Worm (Caenorhabditis elegans): ENCODE results near the gene mdt-8.
"Not testable (repeated sequence)": the region's sequence is repeated elsewhere in the genome, so short reads cannot be mapped to it uniquely, and the experiment has no call there.

mdt-8 gene

ce11 chrII:11568670-11569069 lies 35.1 kb upstream of the mdt-8 start:
- TF ChIP-seq pqm-1 (tag; optimal IDR thresholded peaks at IDR 0.05) (no peak), nhr-28 (tag; optimal IDR thresholded peaks at IDR 0.05) (no peak)

ce11 chrII:11566970-11567711 lies 33.5 kb upstream of the mdt-8 start, which contains the start of gene F54D5.5:
TSS of gene F54D5.5 (minus strand) at chrII:11567020.
- TF ChIP-seq daf-16 (GFP tag; optimal IDR thresholded peaks at IDR 0.05) (no peak), daf-16 (tag; optimal IDR thresholded peaks at IDR 0.05) (no peak), set-16 (GFP tag; IDR thresholded peaks at IDR 0.05) (peak; percentile 68), zip-2 (tag; optimal IDR thresholded peaks at IDR 0.05) (no peak), unc-62 (GFP tag; optimal IDR thresholded peaks at IDR 0.05 in 1 of 2) (peak in 1 of 2 experiments; percentile 31), unc-62 (tag; optimal IDR thresholded peaks at IDR 0.05) (no peak), nhr-76 (tag; optimal IDR thresholded peaks at IDR 0.05) (no peak), ceh-44 (GFP tag; IDR thresholded peaks at IDR 0.05) (no peak), nhr-6 (tag; optimal IDR thresholded peaks at IDR 0.05) (peak; percentile 37), madf-5 (GFP tag; IDR thresholded peaks at IDR 0.05) (0 out of 4 replicates have a peak, but pooled peaks of 1 of the 2 experiments have one; percentile 60), ceh-82 (tag; optimal IDR thresholded peaks at IDR 0.05) (no peak), snpc-4 (tag; optimal IDR thresholded peaks at IDR 0.05) (no peak), nhr-10 (tag; optimal IDR thresholded peaks at IDR 0.05) (no peak), Y48G9A.11 (GFP tag; IDR thresholded peaks at IDR 0.05) (no peak), nhr-42 (GFP tag; IDR thresholded peaks at IDR 0.05) (no peak), nhr-11 (tag; optimal IDR thresholded peaks at IDR 0.05) (no peak), aha-1 (tag) (peak; percentile 43), egl-43 (GFP tag; IDR thresholded peaks at IDR 0.05) (peak; percentile 69; the same call in 1 of the 2 replicates), nhr-41 (GFP tag; IDR thresholded peaks at IDR 0.05) (no peak), aly-2 (tag; optimal IDR thresholded peaks at IDR 0.05) (no peak), lir-3 (tag; optimal IDR thresholded peaks at IDR 0.05) (no peak), mxl-3 (GFP tag; optimal IDR thresholded peaks at IDR 0.05) (no peak), dmd-8 (GFP tag; IDR thresholded peaks at IDR 0.05) (no peak), D1046.2 (GFP tag; IDR thresholded peaks at IDR 0.05) (no peak)

- TF ChIP-seq hlh-30 (tag; optimal IDR thresholded peaks at IDR 0.05; ENCODE audit: insufficient read depth), result no peak
- no peak for TF ChIP-seq D1046.2 (GFP tag; IDR thresholded peaks at IDR 0.05)
- no peak for TF ChIP-seq aly-2 (tag; optimal IDR thresholded peaks at IDR 0.05)
- no peak for TF ChIP-seq mes-2 (tag; optimal IDR thresholded peaks at IDR 0.05; ENCODE audit: poor library complexity, severe bottlenecking)
These were observed 30.5 kb upstream of the mdt-8 start, which contains the start of gene F54D5.15 for ce11 chrII:11564127-11564526. TSS of gene F54D5.15 (minus strand) at chrII:11564227.

ce11 chrII:11556338-11556737 lies 22.7 kb upstream of the mdt-8 start, which contains the start of gene F54D5.17:
TSS of gene F54D5.17 (plus strand) at chrII:11556638.
- peak; percentile 15; the same call in 1 of the 2 replicates for TF ChIP-seq set-16 (GFP tag; IDR thresholded peaks at IDR 0.05)
- TF ChIP-seq ztf-11 (tag; optimal IDR thresholded peaks at IDR 0.05), result no peak

ce11 chrII:11555634-11556033 lies 22.0 kb upstream of the mdt-8 start, which contains the start of gene F54D5.24:
TSS of gene F54D5.24 (plus strand) at chrII:11555949.
- TF ChIP-seq dmd-6 (GFP tag; IDR thresholded peaks at IDR 0.05), result no peak
- no peak for TF ChIP-seq dpl-1 (GFP tag; optimal IDR thresholded peaks at IDR 0.05)
- TF ChIP-seq set-16 (GFP tag; IDR thresholded peaks at IDR 0.05), result no peak
- TF ChIP-seq nhr-42 (GFP tag; IDR thresholded peaks at IDR 0.05), result no peak
- no peak for TF ChIP-seq lsy-2 (tag; optimal IDR thresholded peaks at IDR 0.05)

ce11 chrII:11551981-11552380 lies 18.4 kb upstream of the mdt-8 start, which contains the start of gene dhgd-1:
TSS of gene dhgd-1 (minus strand) at chrII:11552081.
- TF ChIP-seq T26A8.4 (GFP tag; IDR thresholded peaks at IDR 0.05); zfp-2 (tag; optimal IDR thresholded peaks at IDR 0.05); ceh-82 (tag; optimal IDR thresholded peaks at IDR 0.05): not testable (repeated sequence)
